Fruit fly (Drosophila melanogaster) Kc167 (cell line): ENCODE data around the gene CG44094.

Source experiments
- Myc ChIP-seq: fragments of >200 bp; optimal IDR thresholded peaks from 2 replicates; lab custom pipeline; 2017; ENCODE audit warnings: missing external identifiers
- insv ChIP-seq: fragments of >200 bp; optimal IDR thresholded peaks from 3 replicates; lab custom pipeline; 2018; ENCODE audit warnings: missing external identifiers
- psq ChIP-seq: fragments of >200 bp; optimal IDR thresholded peaks from 2 replicates; lab custom pipeline; 2017; ENCODE audit warnings: missing external identifiers
- ttk ChIP-seq: sonication (Bioruptor generic); optimal IDR thresholded peaks from 2 replicates; lab custom pipeline; 2017; ENCODE audit warnings: missing external identifiers

DNA sequence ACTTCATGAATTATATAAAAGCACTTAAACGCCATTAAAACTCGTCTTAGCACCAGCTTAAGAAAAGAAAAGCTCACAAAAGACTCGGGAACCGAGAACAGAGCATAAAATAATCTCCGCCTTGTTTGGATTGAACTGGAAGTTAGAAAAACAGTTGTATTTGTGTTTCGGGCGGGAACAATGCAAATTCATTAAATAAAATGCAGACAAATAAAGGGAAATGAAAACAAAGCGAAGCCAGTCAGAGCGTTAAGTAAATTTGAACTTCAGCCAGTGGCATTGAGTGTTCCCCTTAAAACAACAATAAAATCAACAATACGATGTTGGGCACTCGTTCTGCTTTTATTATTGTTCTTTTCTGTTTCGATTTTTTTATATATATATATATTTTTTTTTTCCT lies 49.8 kb downstream of the CG44094 start:
- TF ChIP-seq ttk (lab: Kevin White, UChicago) (no peak), insv (lab: Kevin White, UChicago) (no peak), psq (lab: Kevin White, UChicago) (no peak), Myc (no peak)
